Worm (Caenorhabditis elegans): ENCODE results near the gene D1025.1.

Gene D1025.1

ce11 chrX:14568258-14568763 lies 47.7 kb downstream of the D1025.1 start:
- no peak for TF ChIP-seq scrt-1 (GFP tag; IDR thresholded peaks at IDR 0.05)
- TF ChIP-seq ama-1 (optimal IDR thresholded peaks at IDR 0.05): no peak
- no peak for TF ChIP-seq hmbx-1 (tag; optimal IDR thresholded peaks at IDR 0.05)
- no peak for TF ChIP-seq flt-1 (GFP tag; IDR thresholded peaks at IDR 0.05)
- TF ChIP-seq sea-1 (GFP tag; conservative IDR thresholded peaks at IDR 0.05): no peak
- no peak for TF ChIP-seq F13C5.2 (tag; optimal IDR thresholded peaks at IDR 0.05)
- TF ChIP-seq ceh-13 (GFP tag; optimal IDR thresholded peaks at IDR 0.05): no peak
- no peak for TF ChIP-seq tbx-37 (GFP tag; conservative IDR thresholded peaks at IDR 0.05)
- TF ChIP-seq hmg-4 (GFP tag; optimal IDR thresholded peaks at IDR 0.05): no peak
- TF ChIP-seq tbx-11 (GFP tag; IDR thresholded peaks at IDR 0.05): no peak
- TF ChIP-seq pes-1 (GFP tag; IDR thresholded peaks at IDR 0.05): no peak
- no peak for TF ChIP-seq tra-4 (tag; optimal IDR thresholded peaks at IDR 0.05)
- TF ChIP-seq aly-1 (tag; optimal IDR thresholded peaks at IDR 0.05): no peak

- TF ChIP-seq pes-1 (GFP tag; IDR thresholded peaks at IDR 0.05) (no peak), hnd-1 (tag; optimal IDR thresholded peaks at IDR 0.05) (no peak), flt-1 (GFP tag; IDR thresholded peaks at IDR 0.05) (no peak), B0310.2 (tag; optimal IDR thresholded peaks at IDR 0.05) (no peak), ceh-36 (tag; optimal IDR thresholded peaks at IDR 0.05) (no peak), ets-7 (tag; optimal IDR thresholded peaks at IDR 0.05) (no peak), scrt-1 (GFP tag; IDR thresholded peaks at IDR 0.05) (no peak), ceh-13 (GFP tag; optimal IDR thresholded peaks at IDR 0.05) (no peak), sea-1 (GFP tag; conservative IDR thresholded peaks at IDR 0.05) (no peak), tra-4 (tag; optimal IDR thresholded peaks at IDR 0.05) (no peak), aly-1 (tag; optimal IDR thresholded peaks at IDR 0.05) (no peak), F13C5.2 (tag; optimal IDR thresholded peaks at IDR 0.05) (no peak), hmg-4 (GFP tag; optimal IDR thresholded peaks at IDR 0.05) (no peak), tbx-11 (GFP tag; IDR thresholded peaks at IDR 0.05) (no peak), hmbx-1 (tag; optimal IDR thresholded peaks at IDR 0.05) (no peak), tbx-37 (GFP tag; conservative IDR thresholded peaks at IDR 0.05) (no peak)
Observed at ce11 chrX:14571277-14571676, 50.7 kb downstream of the D1025.1 start.
